Worm (Caenorhabditis elegans): ENCODE data around the gene F56A8.5.

- no peak for TF ChIP-seq cog-1 (tag; optimal IDR thresholded peaks at IDR 0.05)
- TF ChIP-seq med-1 (GFP tag; optimal IDR thresholded peaks at IDR 0.05; ENCODE audit: insufficient read depth) = no peak
- TF ChIP-seq klf-2 (GFP tag; conservative IDR thresholded peaks at IDR 0.05) = no peak
- no peak for TF ChIP-seq ztf-23 (GFP tag; IDR thresholded peaks at IDR 0.05)
- no peak for TF ChIP-seq flt-1 (GFP tag; IDR thresholded peaks at IDR 0.05)
- no peak for TF ChIP-seq ref-1 (GFP tag; conservative IDR thresholded peaks at IDR 0.05)
- TF ChIP-seq tab-1 (GFP tag; IDR thresholded peaks at IDR 0.05) = no peak
- no peak for TF ChIP-seq T22C8.4 (GFP tag; IDR thresholded peaks at IDR 0.05)
- no peak for TF ChIP-seq ztf-29 (GFP tag; IDR thresholded peaks at IDR 0.05)
These were observed 7.1 kb downstream of the F56A8.5 start for ce11 chrIII:13272788-13273187.
